Fruit fly (Drosophila melanogaster) whole organism, larva: ENCODE results near the gene CG31269.

Experiments
- noc ChIP-seq: fragments of 200-800 bp; sonication (Bioruptor generic); optimal IDR thresholded peaks from 3 replicates; lab custom pipeline; 2019; ENCODE audit warnings: missing biosample characterization, mild to moderate bottlenecking, missing genetic modification characterization, moderate library complexity

Gene CG31269

dm6 chr3R:17126838-17127237, at the start of gene CG31269, which contains the start of gene CG17477:
TSS of gene CG31269 (plus strand) at chr3R:17127126.
TSS of gene CG17477 (minus strand) at chr3R:17126938.
- no peak for TF ChIP-seq noc (tag; lab: Kevin White, UChicago)

- TF ChIP-seq noc (tag; lab: Kevin White, UChicago): no peak
Observed at dm6 chr3R:17077968-17078417, 48.9 kb upstream of the CG31269 start.

- TF ChIP-seq noc (tag; lab: Kevin White, UChicago): no peak
Observed at dm6 chr3R:17078961-17079858, 47.7 kb upstream of the CG31269 start.

DNA sequence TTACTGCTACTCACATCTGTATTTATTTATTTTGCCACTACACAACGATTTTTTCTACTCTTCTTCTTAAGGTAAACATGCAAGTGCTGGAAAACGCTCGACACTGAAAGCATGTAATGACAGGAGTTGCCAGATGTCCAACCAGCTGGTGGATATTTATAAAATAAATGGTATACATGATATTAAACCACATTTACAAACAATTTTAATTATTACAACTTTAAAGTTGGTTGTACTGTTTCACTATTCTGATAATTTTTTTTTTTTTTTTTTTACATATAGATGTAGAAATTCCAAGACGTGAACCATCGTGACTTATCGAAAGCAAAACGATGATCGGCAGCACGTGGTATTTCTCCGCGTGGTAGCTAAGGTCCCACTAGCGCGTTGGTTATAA, 47.1 kb upstream of the CG31269 start, which contains the start of the genes Keap1 and kuk:
Gene Keap1, minus strand, starts transcription at position 87 of the 397 bp plus-strand sequence.
Gene kuk, plus strand, starts transcription at position 386 of the 397 bp plus-strand sequence.
- TF ChIP-seq noc (tag; lab: Kevin White, UChicago): peak; percentile 38

DNA sequence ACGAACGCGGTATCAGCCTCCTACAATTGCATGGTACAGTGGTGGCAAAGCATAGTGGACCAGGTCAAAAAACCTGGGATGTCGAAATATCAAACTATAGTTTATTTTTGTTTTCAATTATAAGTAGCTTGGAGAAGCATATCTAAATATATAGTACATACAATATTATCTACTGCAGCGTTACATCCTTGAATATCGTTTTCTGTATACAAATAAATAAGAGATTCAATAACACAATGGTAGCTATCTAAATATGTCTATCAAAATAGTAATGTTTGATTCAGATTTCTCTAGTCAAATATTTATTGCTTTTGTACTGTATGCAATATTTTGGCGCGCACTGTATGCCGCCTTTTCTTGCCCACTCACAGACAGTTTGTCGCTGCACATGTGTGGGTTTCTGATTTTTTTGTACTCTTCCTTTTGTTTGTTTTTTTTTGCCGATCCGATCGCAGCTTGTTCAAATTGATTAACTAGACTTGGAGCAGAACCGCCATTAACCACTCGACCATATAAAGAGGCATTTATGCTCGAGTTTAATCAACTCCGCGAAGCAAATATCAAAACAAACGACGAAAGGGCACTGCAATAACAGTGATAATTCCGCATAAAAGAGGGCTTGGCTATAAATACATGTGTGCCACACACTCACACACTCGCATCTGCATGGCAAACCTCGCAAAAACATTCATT, 46.1 kb upstream of the CG31269 start:
- TF ChIP-seq noc (tag; lab: Kevin White, UChicago): no peak

DNA sequence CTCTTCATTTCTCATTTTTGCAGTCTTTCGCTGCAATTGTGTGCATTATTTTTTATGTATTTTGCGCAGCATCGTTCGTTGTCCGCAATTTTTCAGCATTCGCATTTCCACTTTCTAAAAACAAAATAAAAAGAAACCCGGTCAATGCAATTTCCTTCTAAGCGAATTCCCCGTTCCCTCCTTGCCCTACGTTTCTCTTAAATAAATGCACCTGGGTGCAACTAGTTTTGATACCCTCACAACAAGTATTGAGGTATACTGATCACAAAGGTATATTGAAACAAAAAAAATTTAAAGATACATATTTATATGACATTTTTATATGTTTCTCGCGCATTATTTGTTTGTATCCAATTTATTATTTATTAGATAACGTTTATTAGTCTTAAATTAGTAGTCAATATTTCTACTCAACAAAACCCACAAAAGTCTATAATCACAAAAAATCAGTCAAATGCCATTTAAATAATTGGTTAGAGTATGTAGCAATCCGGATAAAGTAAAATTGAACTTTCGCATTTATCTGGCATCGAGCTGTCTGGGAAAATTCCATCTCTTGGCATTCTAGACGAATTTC, 45.5 kb upstream of the CG31269 start:
- TF ChIP-seq noc (tag; lab: Kevin White, UChicago): no peak

- TF ChIP-seq noc (tag; lab: Kevin White, UChicago): no peak
Observed at dm6 chr3R:17082471-17082870, 44.5 kb upstream of the CG31269 start.

dm6 chr3R:17085029-17085807, 41.7 kb upstream of the CG31269 start, which contains the start of gene GckIII:
TSS of gene GckIII (plus strand) at chr3R:17085513.
- no peak for TF ChIP-seq noc (tag; lab: Kevin White, UChicago)

- no peak for TF ChIP-seq noc (tag; lab: Kevin White, UChicago)
Observed at dm6 chr3R:17087977-17088618, 38.8 kb upstream of the CG31269 start, which contains the start of gene cal1. TSS of gene cal1 (plus strand) at chr3R:17088280.

DNA sequence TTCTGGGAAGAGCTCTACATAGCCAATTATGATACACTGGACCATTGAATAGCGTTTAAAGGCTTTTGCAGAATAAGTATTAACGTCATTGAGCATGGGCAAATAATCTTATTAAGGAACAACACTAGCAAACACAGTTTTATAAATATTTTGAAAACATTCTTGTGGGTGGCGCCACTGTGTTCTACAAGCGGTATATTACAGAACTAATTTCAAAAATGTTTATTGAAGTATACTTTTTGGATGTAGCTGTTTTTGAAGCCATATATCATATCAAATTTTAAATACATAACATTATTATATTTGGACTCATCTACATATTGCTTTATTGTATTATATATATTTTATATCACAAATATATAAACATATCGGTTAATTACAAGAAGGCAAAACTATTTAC, 18.0 kb upstream of the CG31269 start:
- TF ChIP-seq noc (tag; lab: Kevin White, UChicago): no peak

- no peak for TF ChIP-seq noc (tag; lab: Kevin White, UChicago)
Observed at dm6 chr3R:17110880-17111726, 15.8 kb upstream of the CG31269 start.

- no peak for TF ChIP-seq noc (tag; lab: Kevin White, UChicago)
Observed at dm6 chr3R:17115668-17116067, 11.3 kb upstream of the CG31269 start.

DNA sequence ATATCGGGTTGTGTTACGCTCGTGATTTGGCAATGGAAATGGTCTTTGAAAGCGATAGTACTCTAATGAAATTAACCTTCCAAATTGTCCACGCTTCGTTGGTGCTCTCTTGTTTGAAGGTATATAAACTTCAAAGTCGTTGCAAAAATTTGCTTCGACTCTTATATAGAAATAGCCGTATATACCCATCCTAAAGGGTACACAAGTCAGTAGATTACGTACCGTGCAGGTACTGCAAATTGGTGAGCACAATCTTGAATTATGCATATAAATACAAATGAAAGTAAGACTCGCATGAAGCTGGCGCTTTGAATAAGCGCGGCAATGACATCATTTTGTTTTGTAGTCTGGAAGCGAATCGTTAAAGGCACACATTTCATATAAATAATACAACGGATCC, 10.7 kb upstream of the CG31269 start:
- no peak for TF ChIP-seq noc (tag; lab: Kevin White, UChicago)
